Worm (Caenorhabditis elegans): ENCODE data around the gene R11F4.1.

- TF ChIP-seq flt-1 (GFP tag; IDR thresholded peaks at IDR 0.05): no peak
- TF ChIP-seq med-1 (GFP tag; optimal IDR thresholded peaks at IDR 0.05; ENCODE audit: insufficient read depth): no peak
- no peak for TF ChIP-seq ztf-23 (GFP tag; IDR thresholded peaks at IDR 0.05)
Measured at ce11 chrII:4102723-4103122, 11.0 kb downstream of the R11F4.1 start.
